Worm (Caenorhabditis elegans) whole organism, L4 larva: ENCODE results near the gene cav-2.

ENCODE experiments used
- F26F4.8 ChIP-seq: fragments of 200-800 bp; sonication (Bioruptor generic); conservative IDR thresholded peaks from 2 replicates; pipeline ENCODE4 v1.3.6; 2022; ENCODE audit warnings: missing genetic modification characterization, missing compliant biosample characterization
- F49E8.2 ChIP-seq: sonication (generic microtip); optimal IDR thresholded peaks from 2 replicates; lab custom pipeline; 2016; ENCODE audit warnings: missing compliant biosample characterization, mild to moderate bottlenecking, missing genetic modification characterization, borderline replicate concordance
- T20F7.1 ChIP-seq: fragments of 200-800 bp; sonication (Bioruptor generic); optimal IDR thresholded peaks from 2 replicates; lab custom pipeline; 2018; ENCODE audit warnings: mild to moderate bottlenecking, missing genetic modification characterization, missing compliant biosample characterization
- T26A8.4 ChIP-seq: fragments of 200-800 bp; sonication (Bioruptor generic); IDR thresholded peaks from 2 replicates; pipeline ENCODE4 v1.3.6; 2022; ENCODE audit warnings: missing genetic modification characterization, missing compliant biosample characterization
- ZK546.5 ChIP-seq, 2 experiments: sonication (generic microtip); optimal IDR thresholded peaks; 2 replicates each; lab custom pipeline; 2017; ENCODE audit warnings: missing biosample characterization in 2 of 2, missing genetic modification characterization in 2 of 2
- aha-1 ChIP-seq: fragments of 150-350 bp; peaks from one replicate; lab custom pipeline; 2014; ENCODE audit warnings: missing biosample characterization, missing genetic modification characterization
- ceh-20 ChIP-seq: fragments of 200-800 bp; sonication (Bioruptor generic); IDR thresholded peaks from 2 replicates; pipeline ENCODE4 v1.3.6; 2022; ENCODE audit warnings: missing genetic modification reagents, missing genetic modification characterization, missing compliant biosample characterization
- daf-16 ChIP-seq, 3 experiments: sonication (generic microtip); optimal IDR thresholded peaks; 2 replicates each; lab custom pipeline; 2016 to 2017; ENCODE audit warnings: missing genetic modification characterization in 3 of 3, missing genetic modification reagents in 3 of 3, mild to moderate bottlenecking in 2 of 3, missing compliant biosample characterization in 2 of 3, missing biosample characterization in 1 of 3, moderate library complexity in 1 of 3
- dpl-1 ChIP-seq: fragments of 150-350 bp; optimal IDR thresholded peaks from 2 replicates; lab custom pipeline; 2014; ENCODE audit warnings: missing biosample characterization, missing genetic modification reagents, missing genetic modification characterization
- dve-1 ChIP-seq: sonication (generic microtip); optimal IDR thresholded peaks from 2 replicates; lab custom pipeline; 2017; ENCODE audit warnings: antibody characterized with exemption, mild to moderate bottlenecking, missing genetic modification characterization, missing compliant biosample characterization; ENCODE audit not compliant: insufficient read depth
- egl-43 ChIP-seq: fragments of 200-800 bp; sonication (Bioruptor generic); IDR thresholded peaks from 2 replicates; pipeline ENCODE4 v1.3.6; 2022; ENCODE audit warnings: missing genetic modification reagents, missing genetic modification characterization, missing compliant biosample characterization
- fkh-10 ChIP-seq: fragments of 150-350 bp; optimal IDR thresholded peaks from 2 replicates; lab custom pipeline; 2014; ENCODE audit warnings: missing biosample characterization, missing genetic modification reagents, missing genetic modification characterization
- hif-1 ChIP-seq, 2 experiments: sonication (generic microtip); optimal IDR thresholded peaks; 2 replicates each; lab custom pipeline; 2016 to 2017; ENCODE audit warnings: missing compliant biosample characterization in 2 of 2, missing genetic modification characterization in 2 of 2, missing genetic modification reagents in 2 of 2, missing genotype in 2 of 2, mild to moderate bottlenecking in 1 of 2
- hlh-30 ChIP-seq: sonication (generic microtip); optimal IDR thresholded peaks from 2 replicates; lab custom pipeline; 2017; ENCODE audit warnings: antibody characterized with exemption, mild to moderate bottlenecking, missing genetic modification characterization, missing compliant biosample characterization; ENCODE audit not compliant: insufficient read depth
- hmg-1.1 ChIP-seq: fragments of 200-800 bp; sonication (Bioruptor generic); IDR thresholded peaks from 2 replicates; pipeline ENCODE4 v1.3.6; 2022; ENCODE audit warnings: missing genetic modification reagents, missing genetic modification characterization, missing compliant biosample characterization
- lin-15B ChIP-seq: fragments of 150-350 bp; sonication (generic microtip); optimal IDR thresholded peaks from 3 replicates; lab custom pipeline; 2014; ENCODE audit warnings: missing biosample characterization, missing genetic modification characterization
- lin-38 ChIP-seq: fragments of 200-800 bp; sonication (Bioruptor generic); IDR thresholded peaks from 2 replicates; pipeline ENCODE4 v1.3.6; 2022; ENCODE audit warnings: missing genetic modification reagents, missing genetic modification characterization, missing compliant biosample characterization
- lin-39 ChIP-seq: fragments of 150-350 bp; optimal IDR thresholded peaks from 2 replicates; lab custom pipeline; 2014; ENCODE audit warnings: missing biosample characterization, missing genetic modification reagents, missing genetic modification characterization
- lir-3 ChIP-seq: sonication (generic microtip); optimal IDR thresholded peaks from 2 replicates; lab custom pipeline; 2016; ENCODE audit warnings: mild to moderate bottlenecking, missing genetic modification characterization, missing compliant biosample characterization
- lsy-2 ChIP-seq, 2 experiments: fragments of 150-350 bp in 1 of 2; sonication (generic microtip) in 1 of 2; optimal IDR thresholded peaks; 2 replicates each; lab custom pipeline; 2014 to 2017; ENCODE audit warnings: missing biosample characterization in 2 of 2, missing genetic modification characterization in 2 of 2
- madf-9 ChIP-seq: fragments of 200-800 bp; sonication (Bioruptor generic); conservative IDR thresholded peaks from 2 replicates; pipeline ENCODE4 v1.3.6; 2022; ENCODE audit warnings: missing genetic modification reagents, missing genetic modification characterization, missing compliant biosample characterization
- mep-1 ChIP-seq: fragments of 150-350 bp; sonication (generic microtip); optimal IDR thresholded peaks from 3 replicates; lab custom pipeline; 2014; ENCODE audit warnings: missing biosample characterization, missing genetic modification characterization
- mes-2 ChIP-seq: sonication (generic microtip); optimal IDR thresholded peaks from 2 replicates; lab custom pipeline; 2016; ENCODE audit warnings: missing genotype, mild to moderate bottlenecking, missing genetic modification characterization, missing compliant biosample characterization; ENCODE audit not compliant: poor library complexity, severe bottlenecking
- mxl-2 ChIP-seq: fragments of 200-800 bp; sonication (Bioruptor generic); conservative IDR thresholded peaks from 2 replicates; pipeline ENCODE4 v1.3.6; 2022; ENCODE audit warnings: missing genetic modification reagents, missing genetic modification characterization, missing compliant biosample characterization
- mxl-3 ChIP-seq: fragments of 200-800 bp; sonication (Bioruptor generic); optimal IDR thresholded peaks from 2 replicates; lab custom pipeline; 2018; ENCODE audit warnings: mild to moderate bottlenecking, missing genetic modification characterization, missing compliant biosample characterization
- nhr-48 ChIP-seq: sonication (generic microtip); optimal IDR thresholded peaks from 2 replicates; lab custom pipeline; 2016; ENCODE audit warnings: mild to moderate bottlenecking, missing genetic modification characterization, missing compliant biosample characterization
- nhr-6 ChIP-seq: fragments of 150-350 bp; optimal IDR thresholded peaks from 2 replicates; lab custom pipeline; 2014; ENCODE audit warnings: missing biosample characterization, missing genetic modification characterization
- php-3 ChIP-seq: fragments of 200-800 bp; sonication (Bioruptor generic); IDR thresholded peaks from 2 replicates; pipeline ENCODE4 v1.3.6; 2022; ENCODE audit warnings: missing genetic modification reagents, missing genetic modification characterization, missing compliant biosample characterization
- pqm-1 ChIP-seq: sonication (generic microtip); optimal IDR thresholded peaks from 2 replicates; lab custom pipeline; 2017; ENCODE audit warnings: missing biosample characterization, missing genetic modification characterization
- rbr-2 ChIP-seq: sonication (generic microtip); optimal IDR thresholded peaks from 2 replicates; lab custom pipeline; 2016; ENCODE audit warnings: missing genotype, missing genetic modification characterization, missing compliant biosample characterization
- spr-3 ChIP-seq: fragments of 200-800 bp; sonication (Bioruptor generic); optimal IDR thresholded peaks from 2 replicates; lab custom pipeline; 2018; ENCODE audit warnings: mild to moderate bottlenecking, missing genetic modification characterization, missing compliant biosample characterization
- unc-130 ChIP-seq: sonication (generic microtip); optimal IDR thresholded peaks from 2 replicates; lab custom pipeline; 2016; ENCODE audit warnings: missing genetic modification reagents, missing genetic modification characterization, missing compliant biosample characterization
- unc-39 ChIP-seq: sonication (generic microtip); optimal IDR thresholded peaks from 2 replicates; lab custom pipeline; 2017; ENCODE audit warnings: missing biosample characterization, missing genetic modification characterization
- vab-7 ChIP-seq: fragments of 200-800 bp; sonication (Bioruptor generic); IDR thresholded peaks from 2 replicates; pipeline ENCODE4 v1.3.6; 2022; ENCODE audit warnings: missing genetic modification reagents, missing genetic modification characterization, missing compliant biosample characterization
- zip-2 ChIP-seq: fragments of 150-350 bp; optimal IDR thresholded peaks from 2 replicates; lab custom pipeline; 2014; ENCODE audit warnings: missing biosample characterization, missing genetic modification characterization

Gene cav-2

ce11 chrV:13532469-13532868 lies 24.4 kb upstream of the cav-2 start (continued):
- TF ChIP-seq fkh-10 (GFP tag; lab: Kevin White, UChicago) (no peak), mxl-3 (no peak), ceh-20 (no peak), daf-16 (GFP tag; optimal IDR thresholded peaks at IDR 0.05; lab: Kevin White, UChicago) (no peak), daf-16 (tag; optimal IDR thresholded peaks at IDR 0.05; lab: Kevin White, UChicago) (peak; percentile 99), egl-43 (GFP tag; lab: Robert Waterston, UW) (no peak)

- TF ChIP-seq spr-3 (no peak), nhr-48 (no peak), F26F4.8 (GFP tag; lab: Robert Waterston, UW) (no peak), ZK546.5 (tag; optimal IDR thresholded peaks at IDR 0.05; lab: Kevin White, UChicago) (no peak), php-3 (GFP tag; lab: Robert Waterston, UW) (no peak), lin-15B (no peak), zip-2 (no peak), pqm-1 (tag; lab: Kevin White, UChicago) (no peak), dpl-1 (GFP tag; lab: Kevin White, UChicago) (no peak), lsy-2 (tag; optimal IDR thresholded peaks at IDR 0.05; lab: Kevin White, UChicago) (no peak), fkh-10 (GFP tag; lab: Kevin White, UChicago) (no peak), madf-9 (GFP tag; lab: Robert Waterston, UW) (no peak), hlh-30 (tag; lab: Kevin White, UChicago) (no peak), dve-1 (no peak), unc-39 (tag; lab: Kevin White, UChicago) (no peak), ceh-20 (no peak), vab-7 (GFP tag; lab: Robert Waterston, UW) (no peak)
These were observed 20.8 kb upstream of the cav-2 start, which contains the start of gene frpr-5 for ce11 chrV:13536058-13536579. Gene frpr-5, minus strand, starts transcription at chrV:13536108.

- TF ChIP-seq lin-15B (no peak), lir-3 (tag; lab: Kevin White, UChicago) (no peak), nhr-6 (tag; lab: Kevin White, UChicago) (peak; percentile 78), F49E8.2 (tag; lab: Kevin White, UChicago) (no peak), mep-1 (tag; lab: Kevin White, UChicago) (peak; percentile 49), lin-39 (tag; lab: Kevin White, UChicago) (no peak), mxl-2 (GFP tag; lab: Robert Waterston, UW) (no peak), mes-2 (tag; lab: Kevin White, UChicago) (peak; percentile 94), hmg-1.1 (GFP tag; lab: Robert Waterston, UW) (no peak), lsy-2 (tag; optimal IDR thresholded peaks at IDR 0.05; lab: Kevin White, UChicago) (peak in 1 of 2 experiments; percentile 78), T20F7.1 (peak; percentile 68), T26A8.4 (GFP tag; lab: Robert Waterston, UW) (no peak), rbr-2 (peak; percentile 14), aha-1 (tag; lab: Kevin White, UChicago) (peak; percentile 74), dve-1 (peak; percentile 1), hif-1 (tag; optimal IDR thresholded peaks at IDR 0.05; lab: Kevin White, UChicago) (peak in 1 of 2 experiments; percentile 78), hlh-30 (tag; lab: Kevin White, UChicago) (peak; percentile 88), dpl-1 (GFP tag; lab: Kevin White, UChicago) (peak; percentile 61), lin-38 (GFP tag; lab: Robert Waterston, UW) (peak; percentile 57), unc-130 (peak; percentile 25)
These were observed 5.3 kb upstream of the cav-2 start, which contains the start of the genes C56A3.4 and C56A3.5 for ce11 chrV:13551601-13552000. Gene C56A3.4, minus strand, starts transcription at chrV:13551754. Gene C56A3.5, plus strand, starts transcription at chrV:13551967.
